Fruit fly (Drosophila melanogaster): ENCODE measurements around the gene nej.

dm6 chrX:9694652-9695051 lies 7.8 kb upstream of the nej start:
- TF ChIP-seq CG9437 (GFP tag; optimal IDR thresholded peaks at IDR 0.05) (no peak), da (GFP tag; optimal IDR thresholded peaks at IDR 0.05) (no peak), CG2202 (tag; optimal IDR thresholded peaks at IDR 0.05) (no peak), CG12659 (GFP tag; optimal IDR thresholded peaks at IDR 0.05) (no peak), Aef1 (GFP tag; IDR thresholded peaks at IDR 0.05) (no peak), CG7372 (GFP tag; IDR thresholded peaks at IDR 0.05) (no peak), Fer1 (GFP tag; optimal IDR thresholded peaks at IDR 0.05) (no peak), row (GFP tag; IDR thresholded peaks at IDR 0.05) (no peak), CG12236 (GFP tag; optimal IDR thresholded peaks at IDR 0.05) (no peak), Nf-YB (GFP tag; optimal IDR thresholded peaks at IDR 0.05) (no peak), tna (GFP tag; IDR thresholded peaks at IDR 0.05; ENCODE audit: partially characterized antibody) (no peak)

All from whole organism, embryonic.